Worm (Caenorhabditis elegans) whole organism, L4 larva: ENCODE data around the gene rskd-1.

Source experiments
- hlh-11 ChIP-seq: fragments of 200-800 bp; sonication (Bioruptor generic); optimal IDR thresholded peaks from 2 replicates; lab custom pipeline; 2018; ENCODE audit warnings: mild to moderate bottlenecking, missing genetic modification characterization, missing compliant biosample characterization
- nhr-237 ChIP-seq: sonication (generic microtip); optimal IDR thresholded peaks from 2 replicates; lab custom pipeline; 2017; ENCODE audit warnings: missing biosample characterization, missing genetic modification characterization
- snpc-4 ChIP-seq: fragments of 150-350 bp; optimal IDR thresholded peaks from 2 replicates; lab custom pipeline; 2014; ENCODE audit warnings: missing biosample characterization, missing genetic modification characterization
- tra-1 ChIP-seq: fragments of 200-800 bp; sonication (Bioruptor generic); IDR thresholded peaks from 2 replicates; pipeline ENCODE4 v1.3.6; 2022; ENCODE audit warnings: missing genetic modification reagents, missing genetic modification characterization, missing compliant biosample characterization
- zip-2 ChIP-seq: fragments of 150-350 bp; optimal IDR thresholded peaks from 2 replicates; lab custom pipeline; 2014; ENCODE audit warnings: missing biosample characterization, missing genetic modification characterization

DNA sequence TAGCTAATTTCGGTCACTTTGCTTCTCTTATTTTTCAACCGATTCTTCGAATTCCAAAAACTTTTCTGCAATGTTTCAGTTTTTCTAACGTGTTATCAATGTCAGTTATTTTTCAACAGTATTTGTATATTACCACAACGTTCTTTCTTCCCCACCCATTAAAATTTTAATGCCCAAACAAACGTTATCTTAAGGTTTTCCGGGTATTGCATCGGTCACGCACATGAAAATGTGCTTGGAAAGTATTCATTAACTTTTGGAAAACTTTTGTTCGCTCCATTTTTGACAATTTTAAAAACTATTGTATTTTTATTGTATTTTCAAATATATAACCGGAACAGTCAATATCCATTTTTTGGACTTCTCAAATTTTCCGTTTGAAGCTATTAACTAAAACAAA lies 7.7 kb upstream of the rskd-1 start:
- TF ChIP-seq snpc-4 (tag; lab: Kevin White, UChicago) (no peak), tra-1 (GFP tag; lab: Robert Waterston, UW) (no peak), nhr-237 (tag; lab: Kevin White, UChicago) (no peak), hlh-11 (tag; lab: Kevin White, UChicago) (no peak), zip-2 (tag; lab: Kevin White, UChicago) (no peak)
